Fruit fly (Drosophila melanogaster) whole organism, embryonic: ENCODE data around the gene CG15480.

Experiments used
- Atf6 ChIP-seq: fragments of 200-800 bp; sonication (Bioruptor generic); IDR thresholded peaks from 2 replicates; pipeline ENCODE4 v1.3.6; 2022; ENCODE audit warnings: missing biosample characterization, missing genetic modification characterization
- CG10654 ChIP-seq: fragments of 200-800 bp; sonication (Bioruptor generic); optimal IDR thresholded peaks from 2 replicates; lab custom pipeline; 2016; ENCODE audit warnings: missing biosample characterization, missing genetic modification characterization
- CG11093 ChIP-seq: fragments of 200-800 bp; sonication (Bioruptor generic); IDR thresholded peaks from 3 replicates; pipeline ENCODE4 v1.3.6; 2022; ENCODE audit warnings: missing biosample characterization, missing genetic modification characterization
- CG11456 ChIP-seq: fragments of 200-800 bp; sonication (Bioruptor generic); IDR thresholded peaks from 3 replicates; pipeline ENCODE4 v1.3.6; 2022; ENCODE audit warnings: missing biosample characterization, missing genetic modification characterization
- CG1233 ChIP-seq: fragments of 200-800 bp; sonication (Bioruptor generic); optimal IDR thresholded peaks from 4 replicates; lab custom pipeline; 2018; ENCODE audit warnings: missing biosample characterization, mild to moderate bottlenecking, missing genetic modification characterization
- CG14710 ChIP-seq: fragments of 200-800 bp; sonication (Bioruptor generic); optimal IDR thresholded peaks from 3 replicates; lab custom pipeline; 2019; ENCODE audit warnings: missing biosample characterization, mild to moderate bottlenecking, missing genetic modification characterization, moderate library complexity
- CG15479 ChIP-seq: fragments of 200-800 bp; sonication (Bioruptor generic); optimal IDR thresholded peaks from 3 replicates; lab custom pipeline; 2019; ENCODE audit warnings: missing biosample characterization, mild to moderate bottlenecking, missing genetic modification characterization, moderate library complexity
- CG1603 ChIP-seq: fragments of 200-800 bp; sonication (Bioruptor generic); optimal IDR thresholded peaks from 2 replicates; lab custom pipeline; 2019; ENCODE audit warnings: missing biosample characterization, mild to moderate bottlenecking, missing genetic modification characterization, moderate library complexity
- CG17802 ChIP-seq: fragments of 200-800 bp; sonication (Bioruptor generic); optimal IDR thresholded peaks from 2 replicates; lab custom pipeline; 2018; ENCODE audit warnings: missing biosample characterization, mild to moderate bottlenecking, missing genetic modification characterization, moderate library complexity
- CG18011 ChIP-seq: fragments of 200-800 bp; sonication (Bioruptor generic); optimal IDR thresholded peaks from 2 replicates; lab custom pipeline; 2017; ENCODE audit warnings: missing biosample characterization, missing genetic modification characterization, mild to moderate bottlenecking, moderate library complexity, missing genotype
- CG18262 ChIP-seq: fragments of 200-800 bp; optimal IDR thresholded peaks from 3 replicates; lab custom pipeline; 2019; ENCODE audit warnings: missing biosample characterization, mild to moderate bottlenecking, missing genetic modification characterization, moderate library complexity
- CG18476 ChIP-seq: fragments of 200-800 bp; sonication (Bioruptor generic); optimal IDR thresholded peaks from 2 replicates; lab custom pipeline; 2016; ENCODE audit warnings: missing biosample characterization, mild to moderate bottlenecking, missing genetic modification characterization
- CG2199 ChIP-seq: fragments of 200-800 bp; sonication (Bioruptor generic); IDR thresholded peaks from 3 replicates; pipeline ENCODE4 v1.3.6; 2022; ENCODE audit warnings: missing biosample characterization, missing genetic modification characterization
- CG2678 ChIP-seq: fragments of 200-800 bp; sonication (Bioruptor generic); optimal IDR thresholded peaks from 3 replicates; lab custom pipeline; 2019; ENCODE audit warnings: missing biosample characterization, mild to moderate bottlenecking, missing genetic modification characterization, moderate library complexity
- CG30403 ChIP-seq: fragments of 200-800 bp; sonication (Bioruptor generic); optimal IDR thresholded peaks from 3 replicates; lab custom pipeline; 2016; ENCODE audit warnings: missing biosample characterization, missing genetic modification characterization
- CG30431 ChIP-seq: fragments of 200-800 bp; sonication (Bioruptor generic); optimal IDR thresholded peaks from 2 replicates; lab custom pipeline; 2017; ENCODE audit warnings: missing biosample characterization, missing genetic modification characterization
- CG31441 ChIP-seq: fragments of 200-800 bp; sonication (Bioruptor generic); IDR thresholded peaks from 2 replicates; pipeline ENCODE4 v1.3.6; 2022; ENCODE audit warnings: missing biosample characterization, missing genetic modification characterization
- CG33213 ChIP-seq: fragments of 200-800 bp; sonication (Bioruptor generic); optimal IDR thresholded peaks from 3 replicates; lab custom pipeline; 2016; ENCODE audit warnings: missing biosample characterization, missing genetic modification characterization
- CG43689 ChIP-seq: fragments of 200-800 bp; sonication (Bioruptor generic); IDR thresholded peaks from 2 replicates; pipeline ENCODE4 v1.3.6; 2022; ENCODE audit warnings: missing biosample characterization, missing genetic modification characterization
- CG4617 ChIP-seq: fragments of 200-800 bp; sonication (Bioruptor generic); optimal IDR thresholded peaks from 3 replicates; lab custom pipeline; 2016; ENCODE audit warnings: missing biosample characterization, missing genetic modification characterization, borderline replicate concordance
- CG6765 ChIP-seq: fragments of 200-800 bp; sonication (Bioruptor generic); optimal IDR thresholded peaks from 3 replicates; lab custom pipeline; 2017; ENCODE audit warnings: missing biosample characterization, mild to moderate bottlenecking, missing genetic modification characterization
- CG6854 ChIP-seq: fragments of 200-800 bp; sonication (Bioruptor generic); optimal IDR thresholded peaks from 3 replicates; lab custom pipeline; 2017; ENCODE audit warnings: missing biosample characterization, mild to moderate bottlenecking, missing genetic modification characterization
- CG7786 ChIP-seq: fragments of 200-800 bp; sonication (Bioruptor generic); optimal IDR thresholded peaks from 2 replicates; lab custom pipeline; 2016; ENCODE audit warnings: missing biosample characterization, missing genetic modification characterization
- CG7928 ChIP-seq: fragments of 200-800 bp; sonication (Bioruptor generic); optimal IDR thresholded peaks from 2 replicates; lab custom pipeline; 2017; ENCODE audit warnings: missing biosample characterization, mild to moderate bottlenecking, missing genetic modification characterization
- CTCF ChIP-seq: fragments of 200-800 bp; sonication (Bioruptor generic); optimal IDR thresholded peaks from 2 replicates; lab custom pipeline; 2017; ENCODE audit warnings: missing biosample characterization, mild to moderate bottlenecking, missing genetic modification characterization, moderate library complexity
- CkIIα-i1 ChIP-seq: fragments of 200-800 bp; sonication (Bioruptor generic); IDR thresholded peaks from 2 replicates; pipeline ENCODE4 v1.3.6; 2022; ENCODE audit warnings: missing biosample characterization, missing genetic modification characterization
- Dad ChIP-seq: fragments of 200-800 bp; sonication (Bioruptor generic); optimal IDR thresholded peaks from 3 replicates; lab custom pipeline; 2016; ENCODE audit warnings: missing biosample characterization, missing genetic modification characterization
- Dp ChIP-seq: fragments of 200-800 bp; sonication (Bioruptor generic); optimal IDR thresholded peaks from 2 replicates; lab custom pipeline; 2018; ENCODE audit warnings: missing biosample characterization, mild to moderate bottlenecking, missing genetic modification characterization, moderate library complexity
- Eip74EF ChIP-seq, 2 experiments: fragments of 200-800 bp in 1 of 2; fragments of >200 bp in 1 of 2; sonication (Bioruptor generic) in 1 of 2; optimal IDR thresholded peaks; 2 replicates each; lab custom pipeline; 2017 to 2019; ENCODE audit warnings: missing biosample characterization in 2 of 2, missing genetic modification characterization in 2 of 2, mild to moderate bottlenecking in 1 of 2, moderate library complexity in 1 of 2
- Hr3 ChIP-seq: fragments of 200-800 bp; sonication (Bioruptor generic); optimal IDR thresholded peaks from 3 replicates; lab custom pipeline; 2016; ENCODE audit warnings: missing biosample characterization, missing genetic modification characterization
- MTF-1 ChIP-seq: fragments of 200-800 bp; sonication (Bioruptor generic); optimal IDR thresholded peaks from 2 replicates; lab custom pipeline; 2018; ENCODE audit warnings: missing biosample characterization, mild to moderate bottlenecking, missing genetic modification characterization, borderline replicate concordance
- Pdp1 ChIP-seq, 2 experiments: fragments of 200-800 bp; sonication (Bioruptor generic); optimal IDR thresholded peaks; 3 replicates each; lab custom pipeline; 2016; ENCODE audit warnings: missing biosample characterization in 2 of 2, missing genetic modification characterization in 2 of 2, mild to moderate bottlenecking in 1 of 2, moderate library complexity in 1 of 2
- Ptx1 ChIP-seq: fragments of 200-800 bp; sonication (Bioruptor generic); IDR thresholded peaks from 2 replicates; pipeline ENCODE4 v1.3.6; 2022; ENCODE audit warnings: missing biosample characterization, missing genetic modification characterization
- Sry-β ChIP-seq: fragments of 200-800 bp; sonication (Bioruptor generic); optimal IDR thresholded peaks from 2 replicates; lab custom pipeline; 2018; ENCODE audit warnings: missing biosample characterization, mild to moderate bottlenecking, missing genetic modification characterization, moderate library complexity
- amos ChIP-seq: fragments of 200-800 bp; sonication (Bioruptor generic); IDR thresholded peaks from 2 replicates; pipeline ENCODE4 v1.3.6; 2022; ENCODE audit warnings: missing biosample characterization, missing genetic modification characterization; ENCODE audit not compliant: partially characterized antibody
- ash1 ChIP-seq: fragments of 200-800 bp; sonication (Bioruptor generic); optimal IDR thresholded peaks from 2 replicates; lab custom pipeline; 2018; ENCODE audit warnings: missing biosample characterization, mild to moderate bottlenecking, missing genetic modification characterization
- az2 ChIP-seq: fragments of 200-800 bp; sonication (Bioruptor generic); optimal IDR thresholded peaks from 3 replicates; lab custom pipeline; 2016; ENCODE audit warnings: missing biosample characterization, missing genetic modification characterization
- cas ChIP-seq: fragments of 200-800 bp; sonication (Bioruptor generic); IDR thresholded peaks from 2 replicates; pipeline ENCODE4 v1.3.6; 2022; ENCODE audit warnings: missing biosample characterization, missing genetic modification characterization
- cato ChIP-seq: fragments of 200-800 bp; sonication (Bioruptor generic); optimal IDR thresholded peaks from 2 replicates; lab custom pipeline; 2016; ENCODE audit warnings: missing biosample characterization, missing genetic modification characterization, borderline replicate concordance
- chm ChIP-seq: fragments of 200-800 bp; sonication (Bioruptor generic); IDR thresholded peaks from 2 replicates; pipeline ENCODE4 v1.3.6; 2022; ENCODE audit warnings: missing biosample characterization, missing genetic modification characterization
- dm ChIP-seq: fragments of 200-800 bp; sonication (Bioruptor generic); optimal IDR thresholded peaks from 3 replicates; lab custom pipeline; 2016; ENCODE audit warnings: missing biosample characterization, missing genetic modification characterization
- dysf ChIP-seq: fragments of 200-800 bp; sonication (Bioruptor generic); IDR thresholded peaks from 3 replicates; pipeline ENCODE4 v1.3.6; 2022; ENCODE audit warnings: missing biosample characterization, missing genetic modification characterization
- gsb ChIP-seq: fragments of 200-800 bp; sonication (Bioruptor generic); IDR thresholded peaks from 2 replicates; pipeline ENCODE4 v1.3.6; 2022; ENCODE audit warnings: missing biosample characterization, missing genetic modification characterization
- kni ChIP-seq: fragments of 200-800 bp; sonication (Bioruptor generic); optimal IDR thresholded peaks from 3 replicates; lab custom pipeline; 2017; ENCODE audit warnings: mild to moderate bottlenecking, missing biosample characterization, missing genetic modification reagents, missing genetic modification characterization
- knrl ChIP-seq: fragments of 200-800 bp; sonication (Bioruptor generic); IDR thresholded peaks from 3 replicates; pipeline ENCODE4 v1.3.6; 2022; ENCODE audit warnings: missing biosample characterization, missing genetic modification characterization; ENCODE audit not compliant: partially characterized antibody
- pho ChIP-seq: fragments of 200-800 bp; sonication (Bioruptor generic); optimal IDR thresholded peaks from 2 replicates; lab custom pipeline; 2016; ENCODE audit warnings: missing biosample characterization, missing genetic modification characterization
- rib ChIP-seq: fragments of 200-800 bp; sonication (Bioruptor generic); IDR thresholded peaks from 2 replicates; pipeline ENCODE4 v1.3.6; 2022; ENCODE audit warnings: missing biosample characterization, missing genetic modification characterization
- scrt ChIP-seq: fragments of 200-800 bp; sonication (Bioruptor generic); optimal IDR thresholded peaks from 2 replicates; lab custom pipeline; 2018; ENCODE audit warnings: missing biosample characterization, mild to moderate bottlenecking, missing genetic modification characterization, moderate library complexity
- slou ChIP-seq: fragments of 200-800 bp; sonication (Bioruptor generic); optimal IDR thresholded peaks from 3 replicates; lab custom pipeline; 2016; ENCODE audit warnings: missing biosample characterization, missing genetic modification characterization
- tll ChIP-seq, 2 experiments: fragments of 200-800 bp in 1 of 2; fragments of >200 bp in 1 of 2; sonication (Bioruptor generic) in 1 of 2; optimal IDR thresholded peaks; 2 replicates each; lab custom pipeline; 2017 to 2019; ENCODE audit warnings: missing biosample characterization in 2 of 2, missing genetic modification characterization in 2 of 2, mild to moderate bottlenecking in 1 of 2, moderate library complexity in 1 of 2
- trem ChIP-seq: fragments of 200-800 bp; optimal IDR thresholded peaks from 3 replicates; lab custom pipeline; 2019; ENCODE audit warnings: missing biosample characterization, mild to moderate bottlenecking, missing genetic modification characterization, moderate library complexity

Gene CG15480

dm6 chr2L:13227242-13227641, 2.2 kb upstream of the CG15480 start, which contains the start of gene CG16813 (continued):
- TF ChIP-seq CG6765 (GFP tag; lab: Kevin White, UChicago): no peak
- no peak for TF ChIP-seq scrt (GFP tag; lab: Kevin White, UChicago)
- TF ChIP-seq CG43689 (GFP tag; lab: Robert Waterston, UW): no peak
- no peak for TF ChIP-seq CG14710
- TF ChIP-seq ash1 (GFP tag; lab: Kevin White, UChicago): no peak
- no peak for TF ChIP-seq CG2678
- TF ChIP-seq CG7928 (GFP tag; lab: Kevin White, UChicago): no peak
- TF ChIP-seq Pdp1 (GFP tag; optimal IDR thresholded peaks at IDR 0.05; lab: Kevin White, UChicago): no peak
- no peak for TF ChIP-seq Hr3 (GFP tag; lab: Kevin White, UChicago)
- no peak for TF ChIP-seq slou
- TF ChIP-seq kni (GFP tag; lab: Kevin White, UChicago): peak; percentile 56
- no peak for TF ChIP-seq cato
- TF ChIP-seq Dad (GFP tag; lab: Kevin White, UChicago): no peak
- no peak for TF ChIP-seq CG1233 (GFP tag; lab: Kevin White, UChicago)
- no peak for TF ChIP-seq CG31441 (GFP tag; lab: Robert Waterston, UW)
- no peak for TF ChIP-seq Eip74EF (GFP tag; optimal IDR thresholded peaks at IDR 0.05; lab: Kevin White, UChicago)
- no peak for TF ChIP-seq CG30431 (GFP tag; lab: Kevin White, UChicago)
- TF ChIP-seq CG11456 (GFP tag; lab: Robert Waterston, UW): no peak
- TF ChIP-seq chm (GFP tag; lab: Robert Waterston, UW): no peak
- TF ChIP-seq tll (GFP tag; optimal IDR thresholded peaks at IDR 0.05; lab: Kevin White, UChicago): peak in 1 of 2 experiments; percentile 97
- no peak for TF ChIP-seq CG6854 (GFP tag; lab: Kevin White, UChicago)
- no peak for TF ChIP-seq Sry-β
- TF ChIP-seq dm (GFP tag; lab: Kevin White, UChicago): no peak
- no peak for TF ChIP-seq CG11093 (GFP tag; lab: Robert Waterston, UW)
- no peak for TF ChIP-seq rib (GFP tag; lab: Robert Waterston, UW)
- TF ChIP-seq gsb (GFP tag; lab: Robert Waterston, UW): no peak
- no peak for TF ChIP-seq cas (GFP tag; lab: Robert Waterston, UW)

DNA sequence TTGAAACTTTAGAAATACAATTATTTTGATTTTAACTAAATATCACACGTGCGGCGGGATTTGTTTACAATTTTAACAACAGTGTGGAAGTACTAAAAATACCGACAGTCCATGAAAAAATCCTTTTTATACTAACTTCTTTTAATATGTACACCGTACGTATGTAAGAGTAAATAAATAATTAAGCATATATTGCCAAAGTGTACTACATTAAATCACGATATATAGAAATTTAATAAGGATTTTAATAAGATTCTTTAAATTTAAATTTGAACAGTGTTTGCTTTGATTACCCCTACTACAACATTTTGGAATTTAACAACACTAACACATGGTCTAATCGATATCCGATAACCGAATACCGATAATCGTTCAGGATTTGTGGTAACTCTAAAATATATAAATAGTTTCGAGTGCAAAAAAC, 2.8 kb downstream of the CG15480 start, which contains the start of the genes Ski6 and CG16812:
TSS of gene Ski6 (minus strand) at position 205 of the 424 bp plus-strand sequence.
TSS of gene CG16812 (plus strand) at position 363 of the 424 bp plus-strand sequence.
- TF ChIP-seq CG18262 (tag; lab: Kevin White, UChicago) (peak; percentile 76), Ptx1 (GFP tag; lab: Robert Waterston, UW) (peak; percentile 77), pho (GFP tag; lab: Kevin White, UChicago) (peak; percentile 50), CG10654 (GFP tag; lab: Kevin White, UChicago) (peak; percentile 65), CTCF (no peak), cas (GFP tag; lab: Robert Waterston, UW) (peak; percentile 73), amos (peak; percentile 16; the same call in 1 of the 2 replicates), CG33213 (GFP tag; lab: Kevin White, UChicago) (peak; percentile 33), CG4617 (peak; percentile 65), Dp (peak; percentile 57), Atf6 (peak; percentile 66), MTF-1 (GFP tag; lab: Kevin White, UChicago) (peak; percentile 68), knrl (GFP tag; lab: Robert Waterston, UW) (no peak), CG18476 (GFP tag; lab: Kevin White, UChicago) (peak; percentile 20), CkIIα-i1 (GFP tag; lab: Robert Waterston, UW) (no peak), CG30403 (GFP tag; lab: Kevin White, UChicago) (peak; percentile 83), CG6854 (GFP tag; lab: Kevin White, UChicago) (no peak), CG17802 (tag; lab: Kevin White, UChicago) (no peak), trem (tag; lab: Kevin White, UChicago) (peak; percentile 89), CG15479 (GFP tag; lab: Kevin White, UChicago) (no peak), CG2199 (GFP tag; lab: Robert Waterston, UW) (no peak), dysf (GFP tag; lab: Robert Waterston, UW) (peak; percentile 60; the same call in 2 of the 3 replicates), az2 (peak; percentile 71), CG7786 (peak; percentile 12), CG18011 (GFP tag; lab: Kevin White, UChicago) (no peak), CG1603 (tag; lab: Kevin White, UChicago) (peak; percentile 44)
